Worm (Caenorhabditis elegans) whole organism, young adult: ENCODE data around the gene T14G11.1.

ENCODE experiments used
- D2030.7 ChIP-seq: fragments of 200-800 bp; sonication (Bioruptor generic); IDR thresholded peaks from 2 replicates; pipeline ENCODE4 v1.3.6; 2022; ENCODE audit warnings: missing genetic modification reagents, missing genetic modification characterization, missing compliant biosample characterization
- F23B12.7 ChIP-seq: sonication (generic microtip); optimal IDR thresholded peaks from 2 replicates; lab custom pipeline; 2017; ENCODE audit warnings: missing genetic modification characterization, mild to moderate bottlenecking, missing compliant biosample characterization, antibody characterized with exemption, moderate library complexity; ENCODE audit not compliant: insufficient read depth
- F57A8.1 ChIP-seq: fragments of 200-800 bp; sonication (Bioruptor generic); optimal IDR thresholded peaks from 2 replicates; lab custom pipeline; 2018; ENCODE audit warnings: mild to moderate bottlenecking, missing genetic modification characterization, moderate library complexity, missing compliant biosample characterization
- K11D2.4 ChIP-seq: fragments of 200-800 bp; sonication (Bioruptor generic); IDR thresholded peaks from 2 replicates; pipeline ENCODE4 v1.3.6; 2022; ENCODE audit warnings: missing genetic modification reagents, missing genetic modification characterization, missing compliant biosample characterization
- K12H6.12 ChIP-seq: fragments of 200-800 bp; sonication (Bioruptor generic); optimal IDR thresholded peaks from 2 replicates; lab custom pipeline; 2018; ENCODE audit warnings: mild to moderate bottlenecking, missing genetic modification characterization, missing compliant biosample characterization
- T07F8.4 ChIP-seq: sonication (generic microtip); optimal IDR thresholded peaks from 2 replicates; lab custom pipeline; 2016; ENCODE audit warnings: mild to moderate bottlenecking, missing genetic modification characterization, moderate library complexity, missing compliant biosample characterization
- Y53F4B.3 ChIP-seq: fragments of 200-800 bp; sonication (Bioruptor generic); IDR thresholded peaks from 2 replicates; pipeline ENCODE4 v1.3.6; 2022; ENCODE audit warnings: missing genetic modification reagents, missing genetic modification characterization, missing compliant biosample characterization
- ZK185.1 ChIP-seq: sonication (generic microtip); optimal IDR thresholded peaks from 2 replicates; lab custom pipeline; 2016; ENCODE audit warnings: mild to moderate bottlenecking, missing genetic modification characterization, missing compliant biosample characterization; ENCODE audit not compliant: poor library complexity, severe bottlenecking
- akir-1 ChIP-seq: fragments of 200-800 bp; sonication (Bioruptor generic); optimal IDR thresholded peaks from 2 replicates; lab custom pipeline; 2018; ENCODE audit warnings: mild to moderate bottlenecking, missing genetic modification characterization, moderate library complexity, missing compliant biosample characterization
- ama-1 ChIP-seq, 3 experiments: fragments of 150-350 bp in 1 of 3; sonication (generic microtip) in 2 of 3; optimal IDR thresholded peaks; 2 replicates each; lab custom pipeline; 2014 to 2018; ENCODE audit warnings: missing biosample characterization in 2 of 3, missing genetic modification characterization in 2 of 3, missing genetic modification reagents in 2 of 3
- atf-7 ChIP-seq: sonication (generic microtip); optimal IDR thresholded peaks from 2 replicates; lab custom pipeline; 2017; ENCODE audit warnings: mild to moderate bottlenecking, missing genetic modification characterization, missing compliant biosample characterization
- attf-5 ChIP-seq: fragments of 200-800 bp; sonication (Bioruptor generic); optimal IDR thresholded peaks from 2 replicates; lab custom pipeline; 2018; ENCODE audit warnings: mild to moderate bottlenecking, missing genetic modification characterization, missing compliant biosample characterization
- attf-6 ChIP-seq: fragments of 200-800 bp; sonication (Bioruptor generic); IDR thresholded peaks from 2 replicates; pipeline ENCODE4 v1.3.6; 2022; ENCODE audit warnings: missing genetic modification reagents, missing genetic modification characterization, missing compliant biosample characterization
- cebp-2 ChIP-seq: fragments of 200-800 bp; sonication (Bioruptor generic); IDR thresholded peaks from 2 replicates; pipeline ENCODE4 v1.3.6; 2022; ENCODE audit warnings: missing genetic modification characterization, missing compliant biosample characterization
- ceh-27 ChIP-seq: fragments of 200-800 bp; sonication (Bioruptor generic); optimal IDR thresholded peaks from 2 replicates; lab custom pipeline; 2018; ENCODE audit warnings: mild to moderate bottlenecking, missing genetic modification characterization, moderate library complexity, missing compliant biosample characterization
- hmg-1.2 ChIP-seq: fragments of 200-800 bp; sonication (Bioruptor generic); IDR thresholded peaks from 2 replicates; pipeline ENCODE4 v1.3.6; 2022; ENCODE audit warnings: missing genetic modification reagents, missing genetic modification characterization, missing compliant biosample characterization
- lin-40 ChIP-seq: sonication (generic microtip); optimal IDR thresholded peaks from 2 replicates; lab custom pipeline; 2016; ENCODE audit warnings: missing genetic modification characterization, mild to moderate bottlenecking, missing compliant biosample characterization, missing genotype, missing genetic modification reagents
- lin-54 ChIP-seq: fragments of 200-800 bp; sonication (Bioruptor generic); optimal IDR thresholded peaks from 2 replicates; lab custom pipeline; 2018; ENCODE audit warnings: mild to moderate bottlenecking, missing genetic modification characterization, missing compliant biosample characterization
- lsl-1 ChIP-seq: fragments of 200-800 bp; sonication (Bioruptor generic); optimal IDR thresholded peaks from 2 replicates; lab custom pipeline; 2018; ENCODE audit warnings: mild to moderate bottlenecking, missing genetic modification characterization, moderate library complexity, missing compliant biosample characterization
- madf-8 ChIP-seq: fragments of 200-800 bp; sonication (Bioruptor generic); conservative IDR thresholded peaks from 2 replicates; pipeline ENCODE4 v1.3.6; 2022; ENCODE audit warnings: missing genetic modification reagents, missing genetic modification characterization, missing compliant biosample characterization
- mcd-1 ChIP-seq: fragments of 200-800 bp; sonication (Bioruptor generic); IDR thresholded peaks from 2 replicates; pipeline ENCODE4 v1.3.6; 2022; ENCODE audit warnings: missing genetic modification reagents, missing genetic modification characterization, missing compliant biosample characterization
- nfya-1 ChIP-seq: sonication (generic microtip); optimal IDR thresholded peaks from 2 replicates; lab custom pipeline; 2017; ENCODE audit warnings: antibody characterized with exemption, missing compliant biosample characterization, missing genetic modification characterization, borderline replicate concordance; ENCODE audit not compliant: insufficient read depth
- nfyb-1 ChIP-seq: fragments of 200-800 bp; sonication (Bioruptor generic); IDR thresholded peaks from 2 replicates; pipeline ENCODE4 v1.3.6; 2022; ENCODE audit warnings: missing genetic modification reagents, missing genetic modification characterization, missing compliant biosample characterization
- nhr-80 ChIP-seq: sonication (generic microtip); optimal IDR thresholded peaks from 2 replicates; lab custom pipeline; 2016; ENCODE audit warnings: missing genetic modification characterization, missing compliant biosample characterization
- pbrm-1 ChIP-seq: fragments of 200-800 bp; sonication (Bioruptor generic); IDR thresholded peaks from 2 replicates; pipeline ENCODE4 v1.3.6; 2022; ENCODE audit warnings: missing genetic modification reagents, missing genetic modification characterization, missing compliant biosample characterization
- rpc-1 ChIP-seq, 2 experiments: fragments of 150-350 bp in 1 of 2; sonication (generic microtip) in 1 of 2; optimal IDR thresholded peaks; 2 replicates each; lab custom pipeline; 2014 to 2018; ENCODE audit warnings: missing biosample characterization in 1 of 2, missing genetic modification characterization in 1 of 2, missing genetic modification reagents in 1 of 2, missing genotype in 1 of 2
- sea-2 ChIP-seq: fragments of 200-800 bp; sonication (Bioruptor generic); IDR thresholded peaks from 2 replicates; pipeline ENCODE4 v1.3.6; 2022; ENCODE audit warnings: missing genetic modification characterization, missing compliant biosample characterization
- snpc-4 ChIP-seq, 5 experiments: fragments of 150-350 bp in 1 of 5; sonication (generic microtip) in 4 of 5; optimal IDR thresholded peaks; 2 replicates each; lab custom pipeline; 2014 to 2018; ENCODE audit warnings: missing genetic modification characterization in 5 of 5, missing biosample characterization in 3 of 5, antibody characterized with exemption in 2 of 5, mild to moderate bottlenecking in 2 of 5, missing compliant biosample characterization in 2 of 5, missing genotype in 2 of 5, moderate library complexity in 2 of 5, missing genetic modification reagents in 1 of 5
- tlf-1 ChIP-seq: fragments of 200-800 bp; sonication (Bioruptor generic); optimal IDR thresholded peaks from 2 replicates; lab custom pipeline; 2018; ENCODE audit warnings: mild to moderate bottlenecking, missing genetic modification characterization, missing compliant biosample characterization
- unc-130 ChIP-seq: sonication (generic microtip); optimal IDR thresholded peaks from 2 replicates; lab custom pipeline; 2016; ENCODE audit warnings: missing genetic modification reagents, missing genetic modification characterization, missing compliant biosample characterization
- xnd-1 ChIP-seq: sonication (generic microtip); optimal IDR thresholded peaks from 2 replicates; lab custom pipeline; 2016; ENCODE audit warnings: missing genotype, missing genetic modification reagents, missing genetic modification characterization, missing compliant biosample characterization
- ztf-18 ChIP-seq: sonication (generic microtip); optimal IDR thresholded peaks from 2 replicates; lab custom pipeline; 2016; ENCODE audit warnings: missing genotype, mild to moderate bottlenecking, missing genetic modification characterization, missing compliant biosample characterization
- ztf-26 ChIP-seq: sonication (generic microtip); optimal IDR thresholded peaks from 2 replicates; lab custom pipeline; 2017; ENCODE audit warnings: missing genetic modification characterization, missing compliant biosample characterization
- ztf-3 ChIP-seq: fragments of 200-800 bp; sonication (Bioruptor generic); optimal IDR thresholded peaks from 2 replicates; lab custom pipeline; 2018; ENCODE audit warnings: mild to moderate bottlenecking, missing genetic modification characterization, missing compliant biosample characterization
- ztf-6 ChIP-seq: fragments of 200-800 bp; sonication (Bioruptor generic); IDR thresholded peaks from 2 replicates; pipeline ENCODE4 v1.3.6; 2022; ENCODE audit warnings: missing genetic modification reagents, missing genetic modification characterization, missing compliant biosample characterization

T14G11.1 gene

DNA sequence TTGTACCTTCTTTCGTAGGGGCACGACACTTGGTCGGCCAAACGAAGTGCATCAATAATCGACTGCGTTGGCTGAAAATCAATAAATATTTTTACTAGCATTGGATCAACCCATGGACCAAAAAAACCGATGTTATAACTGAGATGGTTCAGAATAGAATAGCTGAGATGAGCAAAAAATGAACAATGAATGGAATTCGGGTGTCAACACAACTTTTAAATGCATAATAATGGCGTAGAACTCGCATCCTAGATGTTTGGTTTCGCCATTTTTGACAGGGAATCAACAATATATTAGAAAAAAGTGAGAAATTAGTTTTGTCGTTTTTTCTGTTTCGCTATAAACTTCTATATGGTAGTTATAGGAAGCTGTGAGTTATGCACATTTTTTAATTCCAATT is 24.5 kb upstream of the T14G11.1 start, which contains the start of gene F54G2.1:
F54G2.1 (minus strand) TSS at position 101 of the 400 bp plus-strand sequence.
- TF ChIP-seq T07F8.4 (tag; lab: Kevin White, UChicago), result no peak

DNA sequence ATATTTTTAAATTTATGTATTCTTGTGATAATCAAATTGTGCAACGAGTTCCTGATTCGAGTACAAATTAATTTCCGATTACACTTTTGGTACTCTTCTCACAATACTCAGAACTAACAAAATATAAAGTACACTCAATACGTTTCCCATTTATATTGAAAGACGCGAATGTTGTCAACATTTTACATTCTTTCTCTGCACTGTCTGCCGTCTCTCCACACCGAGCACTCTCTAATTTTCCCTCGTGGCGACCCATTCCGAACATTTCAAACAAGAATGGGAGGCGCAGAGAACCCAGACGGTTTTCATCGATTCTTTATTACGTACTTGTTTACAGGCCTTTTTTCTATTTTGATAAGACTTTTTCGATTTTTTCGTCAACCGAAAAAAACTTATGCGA is 21.0 kb upstream of the T14G11.1 start, which contains the start of gene C09B7.2:
C09B7.2 (plus strand) TSS at position 349 of the 400 bp plus-strand sequence.
- no peak for TF ChIP-seq snpc-4 (GFP tag; optimal IDR thresholded peaks at IDR 0.05; lab: Kevin White, UChicago)
- peak in 3 of 4 experiments; percentile 28 to 54 (median 43) for TF ChIP-seq snpc-4 (tag; optimal IDR thresholded peaks at IDR 0.05; lab: Kevin White, UChicago)
- TF ChIP-seq lin-54 (GFP tag; lab: Kevin White, UChicago), result peak; percentile 34
- TF ChIP-seq ztf-3 (GFP tag; lab: Kevin White, UChicago), result no peak
- peak; percentile 70 for TF ChIP-seq ceh-27 (GFP tag; lab: Kevin White, UChicago)
- no peak for TF ChIP-seq D2030.7 (GFP tag; lab: Robert Waterston, UW)
- peak; percentile 42; the same call in 1 of the 2 replicates for TF ChIP-seq K11D2.4
- peak; percentile 25; the same call in 1 of the 2 replicates for TF ChIP-seq mcd-1 (GFP tag; lab: Robert Waterston, UW)
- peak; percentile 14 for TF ChIP-seq atf-7 (tag; lab: Kevin White, UChicago)
- TF ChIP-seq lin-40 (tag; lab: Kevin White, UChicago), result peak; percentile 79
- TF ChIP-seq nfyb-1, result 0 out of 2 replicates have a peak, but pooled peaks have one; percentile 20
- no peak for TF ChIP-seq akir-1 (GFP tag; lab: Kevin White, UChicago)
- no peak for TF ChIP-seq madf-8 (GFP tag; lab: Robert Waterston, UW)
- TF ChIP-seq tlf-1 (GFP tag; lab: Kevin White, UChicago), result no peak
- no peak for TF ChIP-seq sea-2 (GFP tag; lab: Robert Waterston, UW)
- TF ChIP-seq K12H6.12 (tag; lab: Kevin White, UChicago), result peak; percentile 50
- TF ChIP-seq ZK185.1, result peak; percentile 57
- TF ChIP-seq lsl-1 (GFP tag; lab: Kevin White, UChicago), result no peak
- peak; percentile 11 for TF ChIP-seq ztf-18
- TF ChIP-seq ztf-6 (GFP tag; lab: Robert Waterston, UW), result no peak
- TF ChIP-seq unc-130, result no peak
- TF ChIP-seq nfya-1 (tag; lab: Kevin White, UChicago), result no peak
- no peak for TF ChIP-seq rpc-1 (optimal IDR thresholded peaks at IDR 0.05; lab: Kevin White, UChicago)
- no peak for TF ChIP-seq rpc-1 (tag; optimal IDR thresholded peaks at IDR 0.05; lab: Kevin White, UChicago)
- TF ChIP-seq F57A8.1 (GFP tag; lab: Kevin White, UChicago), result no peak
- TF ChIP-seq Y53F4B.3 (GFP tag; lab: Robert Waterston, UW), result no peak
- peak; percentile 26 for TF ChIP-seq ztf-26 (tag; lab: Kevin White, UChicago)
- TF ChIP-seq xnd-1 (tag; lab: Kevin White, UChicago), result no peak
- TF ChIP-seq attf-5 (GFP tag; lab: Kevin White, UChicago), result peak; percentile 48
- 0 out of 2 replicates have a peak, but pooled peaks have one; percentile 45 for TF ChIP-seq pbrm-1 (GFP tag; lab: Robert Waterston, UW)
- TF ChIP-seq F23B12.7 (tag; lab: Kevin White, UChicago), result peak; percentile 22
- peak; percentile 92 for TF ChIP-seq hmg-1.2 (GFP tag; lab: Robert Waterston, UW)
- no peak for TF ChIP-seq ama-1 (optimal IDR thresholded peaks at IDR 0.05; lab: Kevin White, UChicago)
- no peak for TF ChIP-seq ama-1 (GFP tag; optimal IDR thresholded peaks at IDR 0.05; lab: Kevin White, UChicago)
- no peak for TF ChIP-seq cebp-2 (GFP tag; lab: Robert Waterston, UW)
- TF ChIP-seq nhr-80, result peak; percentile 67
- no peak for TF ChIP-seq attf-6 (GFP tag; lab: Robert Waterston, UW)
